Worm (Caenorhabditis elegans) whole organism, midembryonic: ENCODE data around the gene clec-45.

Experiments used
- T22C8.4 ChIP-seq: fragments of 200-800 bp; sonication (Bioruptor generic); IDR thresholded peaks from 2 replicates; pipeline ENCODE4 v1.3.6; 2022; ENCODE audit warnings: missing genetic modification characterization, missing compliant biosample characterization
- cog-1 ChIP-seq: sonication (generic microtip); optimal IDR thresholded peaks from 2 replicates; lab custom pipeline; 2016; ENCODE audit warnings: missing genetic modification characterization, missing compliant biosample characterization
- flt-1 ChIP-seq: fragments of 200-800 bp; sonication (Bioruptor generic); IDR thresholded peaks from 2 replicates; pipeline ENCODE4 v1.3.6; 2022; ENCODE audit warnings: missing genetic modification characterization, missing compliant biosample characterization
- klf-2 ChIP-seq: fragments of 200-800 bp; sonication (Bioruptor generic); conservative IDR thresholded peaks from 2 replicates; pipeline ENCODE4 v1.3.6; 2022; ENCODE audit warnings: missing genetic modification reagents, missing genetic modification characterization, missing compliant biosample characterization
- med-1 ChIP-seq: sonication (generic microtip); optimal IDR thresholded peaks from 2 replicates; lab custom pipeline; 2017; ENCODE audit warnings: missing genetic modification characterization, mild to moderate bottlenecking, missing compliant biosample characterization, antibody characterized with exemption, missing genetic modification reagents; ENCODE audit not compliant: insufficient read depth
- ref-1 ChIP-seq: fragments of 200-800 bp; sonication (Bioruptor generic); conservative IDR thresholded peaks from 2 replicates; pipeline ENCODE4 v1.3.6; 2022; ENCODE audit warnings: missing genetic modification reagents, missing genetic modification characterization, missing compliant biosample characterization
- tab-1 ChIP-seq: fragments of 200-800 bp; sonication (Bioruptor generic); IDR thresholded peaks from 2 replicates; pipeline ENCODE4 v1.3.6; 2022; ENCODE audit warnings: missing genetic modification characterization, missing compliant biosample characterization
- ztf-23 ChIP-seq: fragments of 200-800 bp; sonication (Bioruptor generic); IDR thresholded peaks from 2 replicates; pipeline ENCODE4 v1.3.6; 2022; ENCODE audit warnings: missing genetic modification reagents, missing genetic modification characterization, missing compliant biosample characterization
- ztf-29 ChIP-seq: fragments of 200-800 bp; sonication (Bioruptor generic); IDR thresholded peaks from 2 replicates; pipeline ENCODE4 v1.3.6; 2022; ENCODE audit warnings: missing genetic modification reagents, missing genetic modification characterization, missing compliant biosample characterization

DNA sequence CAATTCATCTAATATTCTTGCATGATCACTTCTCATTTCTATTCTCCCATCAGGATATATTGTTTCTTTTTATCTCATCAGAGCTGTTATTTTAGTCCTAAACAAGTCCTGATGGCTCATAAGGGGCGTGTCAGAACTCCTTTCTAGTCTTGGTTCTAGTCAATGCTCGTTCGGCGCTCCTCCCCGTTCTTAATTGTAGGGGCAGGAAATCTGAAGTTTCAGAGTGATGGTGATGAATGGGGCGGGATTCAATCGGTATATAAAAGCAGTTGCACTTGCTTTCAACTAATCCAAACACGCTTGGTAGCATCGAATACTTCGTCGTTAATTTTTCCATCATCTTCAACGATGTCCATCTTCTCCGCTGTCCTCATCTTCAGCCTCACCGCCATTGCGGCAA is 34.4 kb downstream of the clec-45 start, which contains the start of gene C12D5.4:
- no peak for TF ChIP-seq T22C8.4 (GFP tag; lab: Robert Waterston, UW)
- TF ChIP-seq flt-1 (GFP tag; lab: Robert Waterston, UW): no peak
- no peak for TF ChIP-seq med-1 (GFP tag; lab: Kevin White, UChicago)
- no peak for TF ChIP-seq ref-1 (GFP tag; lab: Robert Waterston, UW)
- no peak for TF ChIP-seq ztf-23 (GFP tag; lab: Robert Waterston, UW)
- no peak for TF ChIP-seq tab-1
- TF ChIP-seq ztf-29 (GFP tag; lab: Robert Waterston, UW): no peak
- TF ChIP-seq klf-2 (GFP tag; lab: Robert Waterston, UW): no peak
- no peak for TF ChIP-seq cog-1 (tag; lab: Kevin White, UChicago)
